Fruit fly (Drosophila melanogaster) whole organism, wandering third instar larva: ENCODE results near the gene CG13893.

ENCODE experiments used
- Abd-B ChIP-seq: fragments of >200 bp; optimal IDR thresholded peaks from 2 replicates; lab custom pipeline; 2017; ENCODE audit warnings: missing biosample characterization, missing genetic modification characterization
- CG32264 ChIP-seq: fragments of 200-800 bp; sonication (Bioruptor generic); optimal IDR thresholded peaks from 2 replicates; lab custom pipeline; 2016; ENCODE audit warnings: missing biosample characterization, missing genetic modification characterization
- CG9705 ChIP-seq: fragments of 200-800 bp; sonication (Bioruptor generic); optimal IDR thresholded peaks from 2 replicates; lab custom pipeline; 2018; ENCODE audit warnings: missing biosample characterization, mild to moderate bottlenecking, missing genetic modification characterization
- CrebA ChIP-seq: fragments of 200-800 bp; sonication (Bioruptor generic); optimal IDR thresholded peaks from 2 replicates; lab custom pipeline; 2016; ENCODE audit warnings: missing biosample characterization, mild to moderate bottlenecking, missing genetic modification characterization, borderline replicate concordance
- Dfd ChIP-seq: fragments of >200 bp; optimal IDR thresholded peaks from 2 replicates; lab custom pipeline; 2017; ENCODE audit warnings: missing biosample characterization, missing genetic modification characterization
- Dif ChIP-seq: fragments of 200-275, 200-300 bp; sonication (Bioruptor generic); optimal IDR thresholded peaks from 2 replicates; lab custom pipeline; 2018; ENCODE audit warnings: missing biosample characterization, missing genetic modification characterization; ENCODE audit not compliant: partially characterized antibody
- GATAd ChIP-seq: sonication (Bioruptor generic); optimal IDR thresholded peaks from 2 replicates; lab custom pipeline; 2016; ENCODE audit warnings: missing biosample characterization, missing genetic modification characterization
- HLH106 ChIP-seq: fragments of 200-800 bp; optimal IDR thresholded peaks from 3 replicates; lab custom pipeline; 2019; ENCODE audit warnings: missing biosample characterization, mild to moderate bottlenecking, missing genetic modification characterization, moderate library complexity
- Hnf4 ChIP-seq: fragments of 200-800 bp; sonication (Bioruptor generic); optimal IDR thresholded peaks from 2 replicates; lab custom pipeline; 2016; ENCODE audit warnings: missing biosample characterization, mild to moderate bottlenecking, missing genetic modification characterization
- Hr78 ChIP-seq: fragments of >200 bp; optimal IDR thresholded peaks from 2 replicates; lab custom pipeline; 2017; ENCODE audit warnings: missing biosample characterization, missing genetic modification characterization
- Hr83 ChIP-seq: fragments of 200-300 bp; sonication (Bioruptor generic); optimal IDR thresholded peaks from 2 replicates; lab custom pipeline; 2016; ENCODE audit warnings: missing biosample characterization, mild to moderate bottlenecking, missing genetic modification characterization, moderate library complexity; ENCODE audit not compliant: poor library complexity, severe bottlenecking
- Jra ChIP-seq: sonication (Bioruptor generic); optimal IDR thresholded peaks from 2 replicates; lab custom pipeline; 2016; ENCODE audit warnings: missing biosample characterization, missing genetic modification characterization
- Mio ChIP-seq: sonication (Bioruptor generic); optimal IDR thresholded peaks from 2 replicates; lab custom pipeline; 2016; ENCODE audit warnings: missing biosample characterization, missing genetic modification characterization
- Myc ChIP-seq: fragments of >200 bp; optimal IDR thresholded peaks from 2 replicates; lab custom pipeline; 2017
- N ChIP-seq: fragments of >200 bp; optimal IDR thresholded peaks from 2 replicates; lab custom pipeline; 2018; ENCODE audit warnings: missing biosample characterization, missing external identifiers, missing genetic modification characterization
- OdsH ChIP-seq: fragments of 200-800 bp; sonication (Bioruptor generic); optimal IDR thresholded peaks from 2 replicates; lab custom pipeline; 2016; ENCODE audit warnings: missing biosample characterization, mild to moderate bottlenecking, missing genetic modification characterization
- Rel ChIP-seq, 2 experiments: fragments of 200-800 bp; sonication (Bioruptor generic) in 1 of 2; optimal IDR thresholded peaks; 2 replicates in 1 of 2; 3 replicates in 1 of 2; lab custom pipeline; 2016 to 2019; ENCODE audit warnings: mild to moderate bottlenecking in 2 of 2, missing biosample characterization in 2 of 2, missing genetic modification characterization in 2 of 2, moderate library complexity in 1 of 2
- Sp1 ChIP-seq: fragments of 200-800 bp; sonication (Bioruptor generic); optimal IDR thresholded peaks from 3 replicates; lab custom pipeline; 2019; ENCODE audit warnings: missing biosample characterization, mild to moderate bottlenecking, missing genetic modification characterization, moderate library complexity
- Vsx2 ChIP-seq: fragments of 200-300, 225-300 bp; sonication (Bioruptor generic); optimal IDR thresholded peaks from 2 replicates; lab custom pipeline; 2018; ENCODE audit warnings: missing biosample characterization, missing genetic modification characterization; ENCODE audit not compliant: partially characterized antibody
- br ChIP-seq: fragments of 200-800 bp; sonication (Bioruptor generic); optimal IDR thresholded peaks from 2 replicates; lab custom pipeline; 2016; ENCODE audit warnings: missing biosample characterization, missing genetic modification characterization
- brk ChIP-seq: fragments of 200-800 bp; sonication (Bioruptor generic); optimal IDR thresholded peaks from 2 replicates; lab custom pipeline; 2016; ENCODE audit warnings: missing biosample characterization, mild to moderate bottlenecking, missing genetic modification characterization
- dl ChIP-seq, 2 experiments: fragments of 175-275, 200-275 bp in 1 of 2; fragments of 200-275 bp in 1 of 2; sonication (Bioruptor generic); optimal IDR thresholded peaks; lab custom pipeline; 2018; ENCODE audit warnings: mild to moderate bottlenecking in 2 of 2, missing biosample characterization in 2 of 2, missing genetic modification characterization in 2 of 2, moderate library complexity in 2 of 2; ENCODE audit not compliant: partially characterized antibody in 2 of 2, insufficient read depth in 1 of 2
- dmrt93B ChIP-seq: fragments of 200-800 bp; sonication (Bioruptor generic); optimal IDR thresholded peaks from 2 replicates; lab custom pipeline; 2018; ENCODE audit warnings: missing biosample characterization, mild to moderate bottlenecking, missing genetic modification characterization
- dsf ChIP-seq: sonication (Bioruptor generic); optimal IDR thresholded peaks from 2 replicates; lab custom pipeline; 2016; ENCODE audit warnings: missing biosample characterization, missing genetic modification characterization, borderline replicate concordance
- ey ChIP-seq: fragments of 200-800 bp; sonication (Bioruptor generic); optimal IDR thresholded peaks from 2 replicates; lab custom pipeline; 2016; ENCODE audit warnings: missing biosample characterization, missing genetic modification characterization
- foxo ChIP-seq, 2 experiments: fragments of 200-800 bp; sonication (Bioruptor generic); optimal IDR thresholded peaks; 2 replicates in 1 of 2; 3 replicates in 1 of 2; lab custom pipeline; 2016 to 2017; ENCODE audit warnings: missing biosample characterization in 2 of 2, missing genetic modification characterization in 2 of 2
- fru ChIP-seq: fragments of 200-800 bp; sonication (Bioruptor generic); optimal IDR thresholded peaks from 3 replicates; lab custom pipeline; 2016; ENCODE audit warnings: missing biosample characterization, mild to moderate bottlenecking, missing genetic modification characterization
- h ChIP-seq: fragments of 200-800 bp; sonication (Bioruptor generic); optimal IDR thresholded peaks from 3 replicates; lab custom pipeline; 2016; ENCODE audit warnings: missing biosample characterization, mild to moderate bottlenecking, missing genetic modification characterization
- jim ChIP-seq: fragments of 175-275, 200-325 bp; sonication (Bioruptor generic); optimal IDR thresholded peaks from 2 replicates; lab custom pipeline; 2016; ENCODE audit warnings: missing biosample characterization, mild to moderate bottlenecking, missing genetic modification characterization
- lola ChIP-seq: fragments of >200 bp; optimal IDR thresholded peaks from 2 replicates; lab custom pipeline; 2017; ENCODE audit warnings: missing biosample characterization, missing genetic modification characterization
- pan ChIP-seq: fragments of >200 bp; optimal IDR thresholded peaks from 2 replicates; lab custom pipeline; 2017
- psq ChIP-seq: fragments of 200-800 bp; sonication (Bioruptor generic); optimal IDR thresholded peaks from 3 replicates; lab custom pipeline; 2017; ENCODE audit warnings: missing biosample characterization, mild to moderate bottlenecking, missing genetic modification characterization, moderate library complexity
- rgr ChIP-seq: fragments of 200-800 bp; sonication (Bioruptor generic); optimal IDR thresholded peaks from 3 replicates; lab custom pipeline; 2016; ENCODE audit warnings: missing biosample characterization, mild to moderate bottlenecking, missing genetic modification characterization
- sage ChIP-seq: fragments of 200-800 bp; sonication (Bioruptor generic); optimal IDR thresholded peaks from 2 replicates; lab custom pipeline; 2016; ENCODE audit warnings: missing biosample characterization, mild to moderate bottlenecking, missing genetic modification characterization
- sv ChIP-seq: fragments of 200-800 bp; sonication (Bioruptor generic); optimal IDR thresholded peaks from 3 replicates; lab custom pipeline; 2016; ENCODE audit warnings: missing biosample characterization, missing genetic modification characterization
- tai ChIP-seq: sonication (Bioruptor generic); optimal IDR thresholded peaks from 2 replicates; lab custom pipeline; 2016; ENCODE audit warnings: missing biosample characterization, missing genetic modification characterization
- usp ChIP-seq: fragments of >200 bp; optimal IDR thresholded peaks from 2 replicates; lab custom pipeline; 2017; ENCODE audit warnings: missing biosample characterization, missing genetic modification characterization
- woc ChIP-seq: sonication (Bioruptor generic); optimal IDR thresholded peaks from 2 replicates; lab custom pipeline; 2016; ENCODE audit warnings: missing biosample characterization, mild to moderate bottlenecking, missing genetic modification characterization

Gene CG13893

dm6 chr3L:555898-556540, 47.8 kb downstream of the CG13893 start:
- TF ChIP-seq rgr (GFP tag; lab: Kevin White, UChicago) (no peak), Rel (GFP tag; optimal IDR thresholded peaks at IDR 0.05; lab: Kevin White, UChicago) (no peak), Rel (tag; optimal IDR thresholded peaks at IDR 0.05; lab: Kevin White, UChicago) (peak; percentile 45)

- TF ChIP-seq tai (GFP tag; lab: Kevin White, UChicago) (no peak), Hr78 (GFP tag; lab: Kevin White, UChicago) (no peak), jim (GFP tag; lab: Kevin White, UChicago) (no peak), dmrt93B (no peak), Rel (GFP tag; optimal IDR thresholded peaks at IDR 0.05; lab: Kevin White, UChicago) (no peak), Rel (tag; optimal IDR thresholded peaks at IDR 0.05; lab: Kevin White, UChicago) (no peak), pan (lab: Kevin White, UChicago) (no peak), h (GFP tag; lab: Kevin White, UChicago) (no peak), GATAd (no peak), rgr (GFP tag; lab: Kevin White, UChicago) (no peak), CG32264 (GFP tag; lab: Kevin White, UChicago) (no peak), sage (no peak), psq (GFP tag; lab: Kevin White, UChicago) (no peak), N (GFP tag; lab: Kevin White, UChicago) (no peak), Myc (no peak), HLH106 (no peak)
Measured at dm6 chr3L:555326-555725, 48.5 kb downstream of the CG13893 start.

DNA sequence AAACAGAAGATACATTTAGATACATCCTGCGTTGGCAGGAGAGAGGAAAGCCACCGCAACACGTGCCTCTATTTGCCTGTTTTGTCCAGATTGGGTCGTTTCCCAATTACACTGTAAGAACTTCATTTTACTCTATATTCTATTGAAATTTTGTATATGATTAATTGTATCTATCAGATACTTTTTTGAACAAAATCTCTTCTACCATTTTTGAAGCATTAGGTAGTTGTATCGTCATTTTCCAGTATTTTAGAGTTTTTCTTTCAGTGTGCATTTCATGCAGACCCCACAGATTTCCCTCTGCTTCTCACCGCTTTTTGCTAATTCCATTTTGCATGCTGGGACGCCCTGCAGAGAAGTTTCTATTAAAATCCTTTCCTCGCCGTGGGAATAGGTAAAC, 49.2 kb downstream of the CG13893 start:
- TF ChIP-seq CrebA (GFP tag; lab: Kevin White, UChicago) (no peak), Sp1 (GFP tag; lab: Kevin White, UChicago) (peak; percentile 0), Mio (GFP tag; lab: Kevin White, UChicago) (no peak), Rel (GFP tag; optimal IDR thresholded peaks at IDR 0.05; lab: Kevin White, UChicago) (no peak), Rel (tag; optimal IDR thresholded peaks at IDR 0.05; lab: Kevin White, UChicago) (no peak), ey (peak; percentile 21), h (GFP tag; lab: Kevin White, UChicago) (peak; percentile 30), br (GFP tag; lab: Kevin White, UChicago) (no peak), sage (no peak), CG9705 (GFP tag; lab: Kevin White, UChicago) (no peak), Hr78 (GFP tag; lab: Kevin White, UChicago) (no peak), fru (GFP tag; lab: Kevin White, UChicago) (peak; percentile 41), psq (GFP tag; lab: Kevin White, UChicago) (no peak), HLH106 (peak; percentile 35), Hr83 (no peak), jim (GFP tag; lab: Kevin White, UChicago) (no peak), Dif (GFP tag; lab: Kevin White, UChicago) (no peak), CG32264 (GFP tag; lab: Kevin White, UChicago) (no peak), Vsx2 (GFP tag; lab: Kevin White, UChicago) (no peak), Jra (GFP tag; lab: Kevin White, UChicago) (no peak), Hnf4 (GFP tag; lab: Kevin White, UChicago) (peak; percentile 30), usp (GFP tag; lab: Kevin White, UChicago) (no peak), OdsH (GFP tag; lab: Kevin White, UChicago) (no peak), woc (no peak), foxo (GFP tag; optimal IDR thresholded peaks at IDR 0.05; lab: Kevin White, UChicago) (peak in 1 of 2 experiments; percentile 59), Myc (no peak), rgr (GFP tag; lab: Kevin White, UChicago) (peak; percentile 19), dmrt93B (no peak), dsf (no peak), dl (GFP tag; optimal IDR thresholded peaks at IDR 0.05; lab: Kevin White, UChicago; ENCODE audit: insufficient read depth in 1 of 2, partially characterized antibody in 2 of 2) (no peak), Abd-B (no peak), GATAd (no peak), N (GFP tag; lab: Kevin White, UChicago) (no peak), lola (GFP tag; lab: Kevin White, UChicago) (no peak), Dfd (GFP tag; lab: Kevin White, UChicago) (no peak), pan (lab: Kevin White, UChicago) (no peak), brk (no peak), sv (peak; percentile 28), tai (GFP tag; lab: Kevin White, UChicago) (no peak)
